Fruit fly (Drosophila melanogaster) whole organism, embryonic: ENCODE measurements around the gene CG31161.

Experiments used
- Abd-B ChIP-seq: fragments of 200-800 bp; sonication (Bioruptor generic); optimal IDR thresholded peaks from 2 replicates; lab custom pipeline; 2018; ENCODE audit warnings: missing biosample characterization, mild to moderate bottlenecking, missing genetic modification characterization, moderate library complexity
- Bteb2 ChIP-seq: fragments of 200-800 bp; sonication (Bioruptor generic); optimal IDR thresholded peaks from 2 replicates; lab custom pipeline; 2016; ENCODE audit warnings: missing biosample characterization, missing genetic modification characterization
- CG10267 ChIP-seq: fragments of 200-800 bp; sonication (Bioruptor generic); optimal IDR thresholded peaks from 2 replicates; lab custom pipeline; 2018; ENCODE audit warnings: missing biosample characterization, mild to moderate bottlenecking, missing genetic modification characterization, moderate library complexity
- CG12659 ChIP-seq: fragments of 200-800 bp; sonication (Bioruptor generic); optimal IDR thresholded peaks from 3 replicates; lab custom pipeline; 2017; ENCODE audit warnings: mild to moderate bottlenecking, missing biosample characterization, missing genetic modification reagents, missing genetic modification characterization
- CG14860 ChIP-seq: fragments of 200-800 bp; sonication (Bioruptor generic); IDR thresholded peaks from 3 replicates; pipeline ENCODE4 v1.3.6; 2022; ENCODE audit warnings: missing biosample characterization, missing genetic modification characterization; ENCODE audit not compliant: partially characterized antibody
- CG15073 ChIP-seq: fragments of 200-800 bp; sonication (Bioruptor generic); optimal IDR thresholded peaks from 2 replicates; lab custom pipeline; 2016; ENCODE audit warnings: missing biosample characterization, missing genetic modification characterization
- CG15696 ChIP-seq: fragments of 200-800 bp; sonication (Bioruptor generic); optimal IDR thresholded peaks from 2 replicates; lab custom pipeline; 2019; ENCODE audit warnings: missing biosample characterization, mild to moderate bottlenecking, missing genetic modification characterization, moderate library complexity
- CG1603 ChIP-seq: fragments of 200-800 bp; sonication (Bioruptor generic); optimal IDR thresholded peaks from 2 replicates; lab custom pipeline; 2019; ENCODE audit warnings: missing biosample characterization, mild to moderate bottlenecking, missing genetic modification characterization, moderate library complexity
- CG2120 ChIP-seq: fragments of 200-800 bp; sonication (Bioruptor generic); optimal IDR thresholded peaks from 3 replicates; lab custom pipeline; 2016; ENCODE audit warnings: missing biosample characterization, missing genetic modification characterization
- CG2678 ChIP-seq: fragments of 200-800 bp; sonication (Bioruptor generic); optimal IDR thresholded peaks from 3 replicates; lab custom pipeline; 2019; ENCODE audit warnings: missing biosample characterization, mild to moderate bottlenecking, missing genetic modification characterization, moderate library complexity
- CG30020 ChIP-seq: fragments of 200-800 bp; optimal IDR thresholded peaks from 2 replicates; lab custom pipeline; 2019; ENCODE audit warnings: missing biosample characterization, mild to moderate bottlenecking, missing genetic modification characterization, moderate library complexity
- CG3163 ChIP-seq: fragments of 200-800 bp; sonication (Bioruptor generic); optimal IDR thresholded peaks from 3 replicates; lab custom pipeline; 2016; ENCODE audit warnings: missing biosample characterization, missing genetic modification characterization
- CG33213 ChIP-seq: fragments of 200-800 bp; sonication (Bioruptor generic); optimal IDR thresholded peaks from 3 replicates; lab custom pipeline; 2016; ENCODE audit warnings: missing biosample characterization, missing genetic modification characterization
- CG3726 ChIP-seq: fragments of 200-800 bp; sonication (Bioruptor generic); IDR thresholded peaks from 3 replicates; pipeline ENCODE4, ENCODE4 v1.3.6; 2022; ENCODE audit warnings: missing biosample characterization, missing genetic modification characterization
- CG3847 ChIP-seq: fragments of 200-800 bp; sonication (Bioruptor generic); IDR thresholded peaks from 2 replicates; pipeline ENCODE4 v1.3.6; 2022; ENCODE audit warnings: missing biosample characterization, missing genetic modification characterization
- CG8290 ChIP-seq, 3 experiments: fragments of 200-800 bp; sonication (Bioruptor generic); optimal IDR thresholded peaks; 2 replicates each; lab custom pipeline; 2016 to 2019; ENCODE audit warnings: missing biosample characterization in 3 of 3, missing genetic modification characterization in 3 of 3, mild to moderate bottlenecking in 2 of 3, moderate library complexity in 1 of 3
- CTCF ChIP-seq: fragments of 200-800 bp; sonication (Bioruptor generic); optimal IDR thresholded peaks from 2 replicates; lab custom pipeline; 2017; ENCODE audit warnings: missing biosample characterization, mild to moderate bottlenecking, missing genetic modification characterization, moderate library complexity
- Dll ChIP-seq: fragments of 200-800 bp; sonication (Bioruptor generic); IDR thresholded peaks from 4 replicates; pipeline ENCODE4 v1.3.6; 2022; ENCODE audit warnings: missing biosample characterization, missing genetic modification characterization; ENCODE audit not compliant: partially characterized antibody
- E2f2 ChIP-seq: fragments of 200-800 bp; sonication (Bioruptor generic); IDR thresholded peaks from 2 replicates; pipeline ENCODE4 v1.3.6; 2022; ENCODE audit warnings: missing biosample characterization, missing genetic modification characterization
- Ets97D ChIP-seq: fragments of 200-800 bp; sonication (Bioruptor generic); optimal IDR thresholded peaks from 3 replicates; lab custom pipeline; 2016; ENCODE audit warnings: missing biosample characterization, missing genetic modification characterization
- H2.0 ChIP-seq: fragments of 200-800 bp; sonication (Bioruptor generic); IDR thresholded peaks from 2 replicates; pipeline ENCODE4 v1.3.6; 2022; ENCODE audit warnings: missing biosample characterization, missing genetic modification characterization
- HmgD ChIP-seq: fragments of 200-800 bp; sonication (Bioruptor generic); optimal IDR thresholded peaks from 3 replicates; lab custom pipeline; 2016; ENCODE audit warnings: missing biosample characterization, missing genetic modification characterization
- Myb ChIP-seq: fragments of 200-800 bp; sonication (Bioruptor generic); optimal IDR thresholded peaks from 2 replicates; lab custom pipeline; 2016; ENCODE audit warnings: missing biosample characterization, missing genetic modification characterization
- NFAT ChIP-seq: fragments of 200-800 bp; sonication (Bioruptor generic); IDR thresholded peaks from 2 replicates; pipeline ENCODE4 v1.3.6; 2022; ENCODE audit warnings: missing biosample characterization, missing genetic modification characterization
- Nf-YA ChIP-seq: fragments of 200-800 bp; sonication (Bioruptor generic); IDR thresholded peaks from 2 replicates; pipeline ENCODE4 v1.3.6; 2022; ENCODE audit warnings: missing biosample characterization, missing genetic modification characterization
- Sin3A ChIP-seq: fragments of >200 bp; optimal IDR thresholded peaks from 2 replicates; lab custom pipeline; 2018
- Six4 ChIP-seq: fragments of 200-800 bp; sonication (Bioruptor generic); optimal IDR thresholded peaks from 2 replicates; lab custom pipeline; 2016; ENCODE audit warnings: missing biosample characterization, missing genetic modification characterization
- YL-1 ChIP-seq: fragments of 200-800 bp; sonication (Bioruptor generic); optimal IDR thresholded peaks from 3 replicates; lab custom pipeline; 2017; ENCODE audit warnings: missing biosample characterization, mild to moderate bottlenecking, missing genetic modification characterization
- ato ChIP-seq: fragments of 200-800 bp; sonication (Bioruptor generic); IDR thresholded peaks from 2 replicates; pipeline ENCODE4 v1.3.6; 2022; ENCODE audit warnings: missing biosample characterization, missing genetic modification characterization; ENCODE audit not compliant: partially characterized antibody
- bcd ChIP-seq: fragments of 200-800 bp; sonication (Bioruptor generic); optimal IDR thresholded peaks from 2 replicates; lab custom pipeline; 2017; ENCODE audit warnings: missing biosample characterization, mild to moderate bottlenecking, missing genetic modification characterization
- gfzf ChIP-seq: fragments of 200-800 bp; sonication (Bioruptor generic); optimal IDR thresholded peaks from 2 replicates; lab custom pipeline; 2016; ENCODE audit warnings: missing biosample characterization, mild to moderate bottlenecking, missing genetic modification characterization, moderate library complexity
- insv ChIP-seq, 2 experiments: fragments of 200-800 bp; sonication (Bioruptor generic); optimal IDR thresholded peaks; 3 replicates each; lab custom pipeline; 2016 to 2018; ENCODE audit warnings: missing biosample characterization in 2 of 2, missing genetic modification characterization in 2 of 2
- jumu ChIP-seq: fragments of 200-800 bp; sonication (Bioruptor generic); optimal IDR thresholded peaks from 3 replicates; lab custom pipeline; 2016; ENCODE audit warnings: missing biosample characterization, missing genetic modification characterization
- lola ChIP-seq, 3 experiments: fragments of >200 bp in 2 of 3; fragments of 200-800 bp in 1 of 3; sonication (Bioruptor generic) in 1 of 3; optimal IDR thresholded peaks; 2 replicates each; lab custom pipeline; 2017 to 2019; ENCODE audit warnings: missing biosample characterization in 3 of 3, missing genetic modification characterization in 3 of 3, mild to moderate bottlenecking in 1 of 3, moderate library complexity in 1 of 3
- odd ChIP-seq: fragments of 200-800 bp; sonication (Bioruptor generic); optimal IDR thresholded peaks from 2 replicates; lab custom pipeline; 2017; ENCODE audit warnings: missing biosample characterization, mild to moderate bottlenecking, missing genetic modification characterization
- phol ChIP-seq: fragments of 200-800 bp; sonication (Bioruptor generic); optimal IDR thresholded peaks from 3 replicates; lab custom pipeline; 2018; ENCODE audit warnings: missing biosample characterization, mild to moderate bottlenecking, missing genetic modification characterization, moderate library complexity
- repo ChIP-seq: fragments of 200-800 bp; sonication (Bioruptor generic); optimal IDR thresholded peaks from 2 replicates; lab custom pipeline; 2016; ENCODE audit warnings: missing biosample characterization, missing genetic modification characterization
- row ChIP-seq: fragments of 200-800 bp; sonication (Bioruptor generic); IDR thresholded peaks from 3 replicates; pipeline ENCODE4 v1.3.6; 2022; ENCODE audit warnings: missing biosample characterization, missing genetic modification characterization
- scrt ChIP-seq: fragments of 200-800 bp; sonication (Bioruptor generic); optimal IDR thresholded peaks from 2 replicates; lab custom pipeline; 2018; ENCODE audit warnings: missing biosample characterization, mild to moderate bottlenecking, missing genetic modification characterization, moderate library complexity
- sd ChIP-seq: fragments of 200-800 bp; sonication (Bioruptor generic); optimal IDR thresholded peaks from 3 replicates; lab custom pipeline; 2018; ENCODE audit warnings: missing biosample characterization, mild to moderate bottlenecking, missing genetic modification characterization, moderate library complexity
- sens ChIP-seq: fragments of 200-800 bp; sonication (Bioruptor generic); peaks from one replicate; lab custom pipeline; 2016; ENCODE audit warnings: missing biosample characterization, missing genetic modification characterization
- sima ChIP-seq: fragments of 200-800 bp; sonication (Bioruptor generic); optimal IDR thresholded peaks from 2 replicates; lab custom pipeline; 2016; ENCODE audit warnings: missing biosample characterization, missing genetic modification characterization
- stwl ChIP-seq: fragments of 200-800 bp; sonication (Bioruptor generic); optimal IDR thresholded peaks from 3 replicates; lab custom pipeline; 2018; ENCODE audit warnings: missing biosample characterization, mild to moderate bottlenecking, missing genetic modification characterization, moderate library complexity
- sug ChIP-seq: fragments of 200-800 bp; optimal IDR thresholded peaks from 2 replicates; lab custom pipeline; 2019; ENCODE audit warnings: missing biosample characterization, mild to moderate bottlenecking, missing genetic modification characterization, moderate library complexity
- trem ChIP-seq: fragments of 200-800 bp; optimal IDR thresholded peaks from 3 replicates; lab custom pipeline; 2019; ENCODE audit warnings: missing biosample characterization, mild to moderate bottlenecking, missing genetic modification characterization, moderate library complexity
- vnd ChIP-seq: fragments of 200-800 bp; sonication (Bioruptor generic); IDR thresholded peaks from 3 replicates; pipeline ENCODE4 v1.3.6; 2022; ENCODE audit warnings: missing biosample characterization, missing genetic modification characterization; ENCODE audit not compliant: partially characterized antibody
- vvl ChIP-seq: fragments of 200-800 bp; sonication (Bioruptor generic); IDR thresholded peaks from 2 replicates; pipeline ENCODE4 v1.3.6; 2022; ENCODE audit warnings: missing biosample characterization, missing genetic modification characterization

CG31161 gene

dm6 chr3R:22638604-22639238 is 22.4 kb downstream of the CG31161 start (continued):
- no peak for TF ChIP-seq Nf-YA (GFP tag; lab: Robert Waterston, UW)

DNA sequence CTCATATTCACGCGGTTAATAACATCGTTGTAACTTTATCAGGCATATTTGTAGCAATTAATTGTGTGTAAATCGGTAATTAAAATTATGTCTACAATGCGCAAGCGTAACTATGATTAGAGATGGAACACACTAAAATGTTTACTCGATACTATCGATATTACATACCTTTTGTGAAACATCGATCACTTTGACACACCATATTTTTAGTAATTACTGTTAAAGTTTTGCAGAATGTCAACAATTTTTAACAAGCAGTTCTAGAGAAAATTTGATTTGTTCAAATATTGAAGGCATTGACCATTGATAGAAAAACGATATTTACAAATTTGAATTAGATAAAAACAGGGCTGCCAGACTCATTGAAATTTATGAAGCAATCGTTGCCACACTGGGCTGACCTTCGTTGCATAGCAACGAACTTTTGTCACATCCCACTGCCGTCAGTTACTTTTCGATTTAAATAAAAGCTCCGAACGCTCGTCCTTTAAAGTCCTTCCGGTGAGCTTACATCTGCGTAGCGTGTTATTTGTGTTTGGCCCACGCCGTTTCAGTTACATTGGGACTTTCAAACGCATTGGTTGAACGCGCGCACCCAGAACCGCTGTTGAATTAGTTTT is 23.0 kb downstream of the CG31161 start, which contains the start of the genes loco and wake:
loco (minus strand) TSS at position 149 of the 620 bp plus-strand sequence.
wake (plus strand) TSS at position 570 of the 620 bp plus-strand sequence.
- TF ChIP-seq gfzf (GFP tag; lab: Kevin White, UChicago) (peak; percentile 35), Bteb2 (GFP tag; lab: Kevin White, UChicago) (no peak), Ets97D (GFP tag; lab: Kevin White, UChicago) (peak; percentile 66), NFAT (peak; percentile 3; the same call in 1 of the 2 replicates), vvl (GFP tag; lab: Robert Waterston, UW) (peak; percentile 21; the same call in 1 of the 2 replicates), trem (peak; percentile 79), scrt (GFP tag; lab: Kevin White, UChicago) (peak; percentile 4), CG3163 (GFP tag; lab: Kevin White, UChicago) (peak; percentile 4), CG2120 (GFP tag; lab: Kevin White, UChicago) (peak; percentile 19), HmgD (GFP tag; lab: Kevin White, UChicago) (peak; percentile 64), jumu (peak; percentile 16), CG15696 (tag; lab: Kevin White, UChicago) (peak; percentile 13), bcd (GFP tag; lab: Kevin White, UChicago) (no peak), CG8290 (GFP tag; optimal IDR thresholded peaks at IDR 0.05; lab: Kevin White, UChicago) (peak; percentile 76), CG8290 (tag; optimal IDR thresholded peaks at IDR 0.05; lab: Kevin White, UChicago) (peak; percentile 2 to 45), CG2678 (tag; lab: Kevin White, UChicago) (peak; percentile 7), stwl (tag; lab: Kevin White, UChicago) (peak; percentile 86), repo (GFP tag; lab: Kevin White, UChicago) (peak; percentile 14), CG3847 (GFP tag; lab: Robert Waterston, UW) (peak; percentile 88), CG33213 (GFP tag; lab: Kevin White, UChicago) (peak; percentile 83), CG12659 (peak; percentile 52), H2.0 (no peak), CTCF (GFP tag; lab: Kevin White, UChicago) (peak; percentile 42), CG10267 (peak; percentile 67), sima (GFP tag; lab: Kevin White, UChicago) (no peak), CG1603 (tag; lab: Kevin White, UChicago) (peak; percentile 28), CG3726 (GFP tag; lab: Robert Waterston, UW) (no peak), row (GFP tag; lab: Robert Waterston, UW) (0 out of 3 replicates have a peak, but pooled peaks have one; percentile 24), E2f2 (GFP tag; lab: Robert Waterston, UW) (peak; percentile 83), YL-1 (peak; percentile 45), Myb (GFP tag; lab: Kevin White, UChicago) (peak; percentile 100), odd (GFP tag; lab: Kevin White, UChicago) (no peak), Dll (GFP tag; lab: Robert Waterston, UW) (peak; percentile 99), ato (GFP tag; lab: Robert Waterston, UW) (peak; percentile 71; the same call in 1 of the 2 replicates), phol (tag; lab: Kevin White, UChicago) (peak; percentile 64), vnd (peak; percentile 86), Abd-B (GFP tag; lab: Kevin White, UChicago) (no peak), sug (tag; lab: Kevin White, UChicago) (peak; percentile 2), CG14860 (peak; percentile 88), Sin3A (peak; percentile 71), CG15073 (no peak), sd (tag; lab: Kevin White, UChicago) (peak; percentile 70), insv (GFP tag; optimal IDR thresholded peaks at IDR 0.05; lab: Kevin White, UChicago) (peak in 1 of 2 experiments; percentile 39), CG30020 (peak; percentile 32), Six4 (GFP tag; lab: Kevin White, UChicago) (no peak), sens (GFP tag; lab: Kevin White, UChicago) (peak; percentile 17), lola (GFP tag; optimal IDR thresholded peaks at IDR 0.05; lab: Kevin White, UChicago) (peak in 1 of 3 experiments; percentile 7)
